Fruit fly (Drosophila melanogaster) whole organism, embryonic: ENCODE results near the gene Ndfip.
A peak's percentile ranks its signal among the peaks of the same experiment; 100 is the strongest.

Experiments
- Antp ChIP-seq: fragments of 200-800 bp; sonication (Bioruptor generic); optimal IDR thresholded peaks from 3 replicates; lab custom pipeline; 2016; ENCODE audit warnings: missing biosample characterization, missing genetic modification characterization
- CG10147 ChIP-seq: fragments of 200-800 bp; sonication (Bioruptor generic); optimal IDR thresholded peaks from 2 replicates; lab custom pipeline; 2019; ENCODE audit warnings: missing biosample characterization, mild to moderate bottlenecking, missing genetic modification characterization, moderate library complexity
- CG10321 ChIP-seq: fragments of 200-800 bp; sonication (Bioruptor generic); IDR thresholded peaks from 2 replicates; pipeline ENCODE4 v1.3.6; 2022; ENCODE audit warnings: missing biosample characterization, missing genetic modification characterization
- CG11560 ChIP-seq: fragments of 200-800 bp; sonication (Bioruptor generic); IDR thresholded peaks from 3 replicates; pipeline ENCODE4 v1.3.6; 2022; ENCODE audit warnings: missing biosample characterization, missing genetic modification characterization
- CG12071 ChIP-seq: fragments of 200-800 bp; sonication (Bioruptor generic); optimal IDR thresholded peaks from 3 replicates; lab custom pipeline; 2018; ENCODE audit warnings: missing biosample characterization, mild to moderate bottlenecking, missing genetic modification characterization
- CG12744 ChIP-seq: fragments of 200-800 bp; sonication (Bioruptor generic); optimal IDR thresholded peaks from 2 replicates; lab custom pipeline; 2016; ENCODE audit warnings: missing biosample characterization, missing genetic modification characterization
- CG13287 ChIP-seq: fragments of 200-800 bp; sonication (Bioruptor generic); IDR thresholded peaks from 2 replicates; pipeline ENCODE4 v1.3.6; 2022; ENCODE audit warnings: missing biosample characterization, missing genetic modification characterization; ENCODE audit not compliant: partially characterized antibody
- CG14710 ChIP-seq: fragments of 200-800 bp; sonication (Bioruptor generic); optimal IDR thresholded peaks from 3 replicates; lab custom pipeline; 2019; ENCODE audit warnings: missing biosample characterization, mild to moderate bottlenecking, missing genetic modification characterization, moderate library complexity
- CG15479 ChIP-seq: fragments of 200-800 bp; sonication (Bioruptor generic); optimal IDR thresholded peaks from 3 replicates; lab custom pipeline; 2019; ENCODE audit warnings: missing biosample characterization, mild to moderate bottlenecking, missing genetic modification characterization, moderate library complexity
- CG1603 ChIP-seq: fragments of 200-800 bp; sonication (Bioruptor generic); optimal IDR thresholded peaks from 2 replicates; lab custom pipeline; 2019; ENCODE audit warnings: missing biosample characterization, mild to moderate bottlenecking, missing genetic modification characterization, moderate library complexity
- CG16863 ChIP-seq: fragments of 200-800 bp; sonication (Bioruptor generic); optimal IDR thresholded peaks from 3 replicates; lab custom pipeline; 2016; ENCODE audit warnings: missing biosample characterization, missing genetic modification characterization
- CG17186 ChIP-seq: fragments of 200-800 bp; sonication (Bioruptor generic); optimal IDR thresholded peaks from 3 replicates; lab custom pipeline; 2017; ENCODE audit warnings: missing biosample characterization, missing genetic modification reagents, missing genetic modification characterization
- CG17829 ChIP-seq: fragments of 200-800 bp; optimal IDR thresholded peaks from 2 replicates; lab custom pipeline; 2019; ENCODE audit warnings: missing biosample characterization, mild to moderate bottlenecking, missing genetic modification characterization, moderate library complexity
- CG3847 ChIP-seq: fragments of 200-800 bp; sonication (Bioruptor generic); IDR thresholded peaks from 2 replicates; pipeline ENCODE4 v1.3.6; 2022; ENCODE audit warnings: missing biosample characterization, missing genetic modification characterization
- CG4730 ChIP-seq: fragments of 200-800 bp; sonication (Bioruptor generic); IDR thresholded peaks from 2 replicates; pipeline ENCODE4 v1.3.6; 2022; ENCODE audit warnings: missing biosample characterization, missing genetic modification characterization
- CG9609 ChIP-seq: fragments of 200-800 bp; sonication (Bioruptor generic); optimal IDR thresholded peaks from 3 replicates; lab custom pipeline; 2016; ENCODE audit warnings: missing biosample characterization, missing genetic modification characterization
- CG9817 ChIP-seq: fragments of 200-800 bp; sonication (Bioruptor generic); optimal IDR thresholded peaks from 2 replicates; lab custom pipeline; 2018; ENCODE audit warnings: missing biosample characterization, mild to moderate bottlenecking, missing genetic modification characterization, moderate library complexity
- E2f1 ChIP-seq: fragments of 200-800 bp; sonication (Bioruptor generic); IDR thresholded peaks from 2 replicates; pipeline ENCODE4 v1.3.6; 2022; ENCODE audit warnings: missing biosample characterization, missing genetic modification characterization
- E2f2 ChIP-seq: fragments of 200-800 bp; sonication (Bioruptor generic); IDR thresholded peaks from 2 replicates; pipeline ENCODE4 v1.3.6; 2022; ENCODE audit warnings: missing biosample characterization, missing genetic modification characterization
- Fer1 ChIP-seq: fragments of 200-800 bp; sonication (Bioruptor generic); optimal IDR thresholded peaks from 2 replicates; lab custom pipeline; 2017; ENCODE audit warnings: missing biosample characterization, mild to moderate bottlenecking, missing genetic modification characterization
- Fer2 ChIP-seq: fragments of 200-800 bp; sonication (Bioruptor generic); optimal IDR thresholded peaks from 2 replicates; lab custom pipeline; 2018; ENCODE audit warnings: missing biosample characterization, mild to moderate bottlenecking, missing genetic modification characterization, moderate library complexity
- GATAe ChIP-seq: fragments of 200-800 bp; sonication (Bioruptor generic); conservative IDR thresholded peaks from 2 replicates; pipeline ENCODE4 v1.3.6; 2022; ENCODE audit warnings: missing biosample characterization, missing genetic modification characterization
- HLH4C ChIP-seq: fragments of 200-800 bp; sonication (Bioruptor generic); IDR thresholded peaks from 3 replicates; pipeline ENCODE4 v1.3.6; 2022; ENCODE audit warnings: missing biosample characterization, missing genetic modification characterization; ENCODE audit not compliant: partially characterized antibody
- Hey ChIP-seq: fragments of 200-800 bp; sonication (Bioruptor generic); optimal IDR thresholded peaks from 3 replicates; lab custom pipeline; 2018; ENCODE audit warnings: missing biosample characterization, mild to moderate bottlenecking, missing genetic modification characterization
- Hr51 ChIP-seq, 2 experiments: fragments of 200-800 bp; sonication (Bioruptor generic); optimal IDR thresholded peaks; 2 replicates in 1 of 2; 3 replicates in 1 of 2; lab custom pipeline; 2016 to 2018; ENCODE audit warnings: missing biosample characterization in 2 of 2, missing genetic modification characterization in 2 of 2, mild to moderate bottlenecking in 1 of 2, moderate library complexity in 1 of 2
- Rx ChIP-seq: fragments of 200-800 bp; sonication (Bioruptor generic); IDR thresholded peaks from 2 replicates; pipeline ENCODE4 v1.3.6; 2022; ENCODE audit warnings: missing biosample characterization, missing genetic modification characterization
- Scr ChIP-seq: fragments of 200-800 bp; sonication (Bioruptor generic); IDR thresholded peaks from 2 replicates; pipeline ENCODE4 v1.3.6; 2022; ENCODE audit warnings: missing biosample characterization, missing genetic modification characterization; ENCODE audit not compliant: partially characterized antibody
- cato ChIP-seq: fragments of 200-800 bp; sonication (Bioruptor generic); optimal IDR thresholded peaks from 2 replicates; lab custom pipeline; 2016; ENCODE audit warnings: missing biosample characterization, missing genetic modification characterization, borderline replicate concordance
- disco-r ChIP-seq: fragments of 200-800 bp; sonication (Bioruptor generic); optimal IDR thresholded peaks from 2 replicates; lab custom pipeline; 2016; ENCODE audit warnings: missing biosample characterization, missing genetic modification characterization
- ftz-f1 ChIP-seq: fragments of 200-800 bp; sonication (Bioruptor generic); optimal IDR thresholded peaks from 2 replicates; lab custom pipeline; 2016; ENCODE audit warnings: missing biosample characterization, missing genetic modification characterization
- gce ChIP-seq: fragments of 200-800 bp; sonication (Bioruptor generic); IDR thresholded peaks from 3 replicates; pipeline ENCODE4 v1.3.6; 2022; ENCODE audit warnings: missing biosample characterization, missing genetic modification characterization
- gsb ChIP-seq: fragments of 200-800 bp; sonication (Bioruptor generic); IDR thresholded peaks from 2 replicates; pipeline ENCODE4 v1.3.6; 2022; ENCODE audit warnings: missing biosample characterization, missing genetic modification characterization
- h ChIP-seq: fragments of >200 bp; optimal IDR thresholded peaks from 2 replicates; lab custom pipeline; 2017
- jigr1 ChIP-seq: fragments of 200-800 bp; sonication (Bioruptor generic); IDR thresholded peaks from 3 replicates; pipeline ENCODE4 v1.3.6; 2022; ENCODE audit warnings: missing biosample characterization, missing genetic modification characterization
- kah ChIP-seq: fragments of 200-800 bp; sonication (Bioruptor generic); optimal IDR thresholded peaks from 2 replicates; lab custom pipeline; 2018; ENCODE audit warnings: missing biosample characterization, mild to moderate bottlenecking, missing genetic modification characterization
- klu ChIP-seq: fragments of 200-800 bp; sonication (Bioruptor generic); IDR thresholded peaks from 2 replicates; pipeline ENCODE4 v1.3.6; 2022; ENCODE audit warnings: missing biosample characterization, missing genetic modification characterization
- odd ChIP-seq: fragments of 200-800 bp; sonication (Bioruptor generic); optimal IDR thresholded peaks from 2 replicates; lab custom pipeline; 2017; ENCODE audit warnings: missing biosample characterization, mild to moderate bottlenecking, missing genetic modification characterization
- peb ChIP-seq: fragments of 200-800 bp; sonication (Bioruptor generic); IDR thresholded peaks from 2 replicates; pipeline ENCODE4 v1.3.6; 2022; ENCODE audit warnings: missing biosample characterization, missing genetic modification characterization
- prd ChIP-seq, 3 experiments: fragments of >200 bp in 2 of 3; fragments of 200-800 bp in 1 of 3; sonication (Bioruptor generic) in 1 of 3; optimal IDR thresholded peaks in 2 of 3; IDR thresholded peaks in 1 of 3; 2 replicates in 2 of 3; 3 replicates in 1 of 3; pipeline versions ENCODE4 v1.3.6 to Lab custom; 2017 to 2022; ENCODE audit warnings: missing biosample characterization in 1 of 3, missing genetic modification characterization in 1 of 3
- ranshi ChIP-seq: fragments of 200-800 bp; sonication (Bioruptor generic); IDR thresholded peaks from 2 replicates; pipeline ENCODE4 v1.3.6; 2022; ENCODE audit warnings: missing biosample characterization, missing genetic modification characterization
- run ChIP-seq: fragments of 200-800 bp; sonication (Bioruptor generic); optimal IDR thresholded peaks from 3 replicates; lab custom pipeline; 2018; ENCODE audit warnings: missing biosample characterization, mild to moderate bottlenecking, missing genetic modification characterization
- salm ChIP-seq: fragments of 200-800 bp; sonication (Bioruptor generic); optimal IDR thresholded peaks from 2 replicates; lab custom pipeline; 2018; ENCODE audit warnings: missing biosample characterization, mild to moderate bottlenecking, missing genetic modification characterization
- sim ChIP-seq: fragments of 200-800 bp; sonication (Bioruptor generic); IDR thresholded peaks from 2 replicates; pipeline ENCODE4 v1.3.6; 2022; ENCODE audit warnings: missing biosample characterization, missing genetic modification characterization
- slbo ChIP-seq: fragments of 200-800 bp; sonication (Bioruptor generic); IDR thresholded peaks from 2 replicates; pipeline ENCODE4 v1.3.6; 2022; ENCODE audit warnings: missing biosample characterization, missing genetic modification characterization
- sr ChIP-seq: fragments of 200-800 bp; sonication (Bioruptor generic); IDR thresholded peaks from 3 replicates; pipeline ENCODE4 v1.3.6; 2022; ENCODE audit warnings: missing biosample characterization, missing genetic modification characterization
- sug ChIP-seq: fragments of 200-800 bp; optimal IDR thresholded peaks from 2 replicates; lab custom pipeline; 2019; ENCODE audit warnings: missing biosample characterization, mild to moderate bottlenecking, missing genetic modification characterization, moderate library complexity
- tin ChIP-seq: fragments of 200-800 bp; sonication (Bioruptor generic); optimal IDR thresholded peaks from 3 replicates; lab custom pipeline; 2016; ENCODE audit warnings: missing biosample characterization, missing genetic modification characterization
- ttk ChIP-seq: fragments of 200-800 bp; sonication (Bioruptor generic); IDR thresholded peaks from 2 replicates; pipeline ENCODE4 v2.1.2; 2022; ENCODE audit warnings: missing biosample characterization, missing genetic modification characterization

The Ndfip gene

DNA sequence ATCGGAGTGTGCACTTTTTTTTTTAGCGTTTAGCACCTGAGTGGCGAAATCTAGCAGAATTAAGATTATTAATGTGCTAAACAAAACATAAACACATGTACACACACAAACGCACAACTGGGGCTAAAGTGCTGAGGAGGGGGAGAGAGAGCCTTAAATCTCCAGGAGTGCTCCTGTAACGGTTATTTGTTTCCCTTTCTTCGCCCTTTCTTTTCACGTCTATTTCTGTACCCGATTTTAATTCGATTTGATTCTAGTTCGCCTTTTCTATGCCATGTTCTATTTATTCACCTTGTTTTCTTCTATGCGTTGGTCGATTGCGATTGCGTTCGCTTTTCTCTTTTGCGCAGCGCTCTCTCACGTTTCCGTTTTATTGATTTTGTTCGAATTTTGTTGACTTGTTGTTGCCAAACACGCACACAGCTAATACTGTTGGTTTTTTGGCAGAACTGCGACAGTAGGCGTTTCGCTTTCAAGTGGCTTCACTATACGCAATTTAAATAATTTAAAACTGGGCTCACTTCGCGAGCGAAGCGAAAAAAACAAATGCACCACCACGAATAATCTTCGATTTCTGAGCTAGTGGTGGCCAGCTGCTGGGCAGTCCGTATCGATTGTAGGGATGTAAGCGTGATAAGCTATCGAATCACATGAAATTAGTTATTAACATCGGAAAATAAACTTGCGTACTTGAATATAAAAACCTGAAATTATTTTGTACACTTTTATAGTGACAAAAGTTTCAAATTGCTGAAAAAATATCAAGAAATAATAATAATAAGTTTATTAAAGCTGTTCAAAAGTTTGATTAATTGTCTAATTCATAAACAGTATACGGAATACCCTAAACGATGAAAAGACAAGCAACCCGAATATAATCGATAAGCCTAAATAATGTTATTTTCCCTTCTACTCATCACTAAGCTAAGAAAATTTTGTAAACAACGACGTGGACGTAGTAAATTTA, at the start of gene Ndfip, which contains the start of the genes Krn and CG7484 (continued):
- 0 out of 2 replicates have a peak, but pooled peaks have one; percentile 41 for TF ChIP-seq peb (GFP tag; lab: Robert Waterston, UW)
- peak; percentile 81 for TF ChIP-seq Fer1 (GFP tag; lab: Kevin White, UChicago)
- peak; percentile 80 for TF ChIP-seq CG9609 (GFP tag; lab: Kevin White, UChicago)
- TF ChIP-seq sim = no peak
- peak; percentile 88 for TF ChIP-seq tin (GFP tag; lab: Kevin White, UChicago)
- TF ChIP-seq CG11560 (tag; lab: Robert Waterston, UW) = peak; percentile 82; the same call in 1 of the 3 replicates
- peak; percentile 34 for TF ChIP-seq Hey
- peak; percentile 89 for TF ChIP-seq Fer2 (tag; lab: Kevin White, UChicago)
- peak; percentile 76 for TF ChIP-seq jigr1
- no peak for TF ChIP-seq gce
- TF ChIP-seq CG1603 (tag; lab: Kevin White, UChicago) = peak; percentile 60
- peak; percentile 77 for TF ChIP-seq Antp (GFP tag; lab: Kevin White, UChicago)
- TF ChIP-seq E2f1 (GFP tag; lab: Robert Waterston, UW) = peak; percentile 84
- peak; percentile 94 for TF ChIP-seq sug (tag; lab: Kevin White, UChicago)
- TF ChIP-seq CG13287 (GFP tag; lab: Robert Waterston, UW) = peak; percentile 97
- TF ChIP-seq slbo = peak; percentile 93
- peak; percentile 74 for TF ChIP-seq salm (tag; lab: Kevin White, UChicago)
- TF ChIP-seq CG17829 (tag; lab: Kevin White, UChicago) = peak; percentile 92
- TF ChIP-seq Scr (GFP tag; lab: Robert Waterston, UW) = peak; percentile 98
- TF ChIP-seq CG15479 (GFP tag; lab: Kevin White, UChicago) = peak; percentile 82
- peak; percentile 19 for TF ChIP-seq disco-r (GFP tag; lab: Kevin White, UChicago)
- TF ChIP-seq cato = peak; percentile 82
- peak; percentile 68 for TF ChIP-seq CG17186 (GFP tag; lab: Kevin White, UChicago)
- TF ChIP-seq run (tag; lab: Kevin White, UChicago) = peak; percentile 74
- TF ChIP-seq sr (GFP tag; lab: Robert Waterston, UW) = 0 out of 3 replicates have a peak, but pooled peaks have one; percentile 5
- peak; percentile 73 for TF ChIP-seq CG4730 (GFP tag; lab: Robert Waterston, UW)
- TF ChIP-seq CG16863 (GFP tag; lab: Kevin White, UChicago) = peak; percentile 54
- peak; percentile 65 for TF ChIP-seq CG12744 (GFP tag; lab: Kevin White, UChicago)
- no peak for TF ChIP-seq prd (optimal IDR thresholded peaks at IDR 0.05; lab: Kevin White, UChicago)
- peak; percentile 88 for TF ChIP-seq prd (GFP tag; IDR thresholded peaks at IDR 0.05; lab: Robert Waterston, UW)
- peak; percentile 79; the same call in 1 of the 2 replicates for TF ChIP-seq klu (GFP tag; lab: Robert Waterston, UW)
- no peak for TF ChIP-seq ftz-f1 (GFP tag; lab: Kevin White, UChicago)
- TF ChIP-seq E2f2 (GFP tag; lab: Robert Waterston, UW) = peak; percentile 62
- TF ChIP-seq CG10147 (GFP tag; lab: Kevin White, UChicago) = peak; percentile 87
- peak; percentile 77; the same call in 1 of the 2 replicates for TF ChIP-seq ranshi (GFP tag; lab: Robert Waterston, UW)
- peak; percentile 87 to 91 for TF ChIP-seq Hr51 (GFP tag; optimal IDR thresholded peaks at IDR 0.05; lab: Kevin White, UChicago)
- no peak; the same call in 1 of the 2 replicates for TF ChIP-seq GATAe
- TF ChIP-seq Rx (GFP tag; lab: Robert Waterston, UW) = peak; percentile 73
- TF ChIP-seq CG14710 (tag; lab: Kevin White, UChicago) = peak; percentile 95
- peak; percentile 50 for TF ChIP-seq kah (GFP tag; lab: Kevin White, UChicago)
- TF ChIP-seq CG10321 = no peak
- TF ChIP-seq HLH4C (GFP tag; lab: Robert Waterston, UW) = peak; percentile 95
- no peak for TF ChIP-seq CG12071
- no peak for TF ChIP-seq h (lab: Kevin White, UChicago)
- TF ChIP-seq gsb (GFP tag; lab: Robert Waterston, UW) = peak; percentile 54; the same call in 1 of the 2 replicates
- peak; percentile 80 for TF ChIP-seq ttk (GFP tag; lab: Robert Waterston, UW)
- TF ChIP-seq CG9817 (tag; lab: Kevin White, UChicago) = peak; percentile 95
- peak; percentile 38 for TF ChIP-seq odd (GFP tag; lab: Kevin White, UChicago)
- TF ChIP-seq CG3847 (GFP tag; lab: Robert Waterston, UW) = peak; percentile 90
